Worm (Caenorhabditis elegans) whole organism, L1 larva: ENCODE data around the gene pax-2.

Experiments
- C04F5.9 ChIP-seq: sonication (generic microtip); optimal IDR thresholded peaks from 2 replicates; lab custom pipeline; 2016; ENCODE audit warnings: missing genetic modification characterization, missing compliant biosample characterization
- C16A3.4 ChIP-seq: fragments of 150-350 bp; optimal IDR thresholded peaks from 2 replicates; lab custom pipeline; 2014; ENCODE audit warnings: missing biosample characterization, missing genetic modification characterization
- C34B4.2 ChIP-seq: sonication (generic microtip); optimal IDR thresholded peaks from 2 replicates; lab custom pipeline; 2017; ENCODE audit warnings: mild to moderate bottlenecking, missing genetic modification characterization, missing compliant biosample characterization
- F16B12.6 ChIP-seq: fragments of 150-350 bp; optimal IDR thresholded peaks from 2 replicates; lab custom pipeline; 2014; ENCODE audit warnings: missing biosample characterization, missing genetic modification characterization
- Y116A8C.19 ChIP-seq: sonication (generic microtip); optimal IDR thresholded peaks from 2 replicates; lab custom pipeline; 2016; ENCODE audit warnings: missing compliant biosample characterization, missing genetic modification characterization, borderline replicate concordance
- alr-1 ChIP-seq: fragments of 200-800 bp; sonication (Bioruptor generic); optimal IDR thresholded peaks from 2 replicates; lab custom pipeline; 2018; ENCODE audit warnings: borderline replicate concordance, mild to moderate bottlenecking, missing genetic modification characterization, missing compliant biosample characterization
- aly-2 ChIP-seq: fragments of 150-350 bp; optimal IDR thresholded peaks from 2 replicates; lab custom pipeline; 2014; ENCODE audit warnings: missing biosample characterization, missing genetic modification characterization
- ceh-63 ChIP-seq: fragments of 200-800 bp; sonication (Bioruptor generic); optimal IDR thresholded peaks from 2 replicates; lab custom pipeline; 2018; ENCODE audit warnings: mild to moderate bottlenecking, missing genetic modification characterization, missing compliant biosample characterization
- ceh-8 ChIP-seq: fragments of 200-800 bp; sonication (Bioruptor generic); optimal IDR thresholded peaks from 2 replicates; lab custom pipeline; 2018; ENCODE audit warnings: mild to moderate bottlenecking, missing genetic modification characterization, moderate library complexity, missing compliant biosample characterization
- ceh-82 ChIP-seq, 3 experiments: fragments of 150-350 bp in 1 of 3; sonication (generic microtip) in 2 of 3; optimal IDR thresholded peaks; 2 replicates each; lab custom pipeline; 2014 to 2017; ENCODE audit warnings: missing biosample characterization in 3 of 3, missing genetic modification characterization in 3 of 3
- ces-1 ChIP-seq: fragments of 150-350 bp; optimal IDR thresholded peaks from 2 replicates; lab custom pipeline; 2014; ENCODE audit warnings: missing biosample characterization, missing genetic modification reagents, missing genetic modification characterization
- dsc-1 ChIP-seq: sonication (generic microtip); optimal IDR thresholded peaks from 2 replicates; lab custom pipeline; 2016; ENCODE audit warnings: mild to moderate bottlenecking, missing genetic modification characterization, missing compliant biosample characterization
- efl-3 ChIP-seq: fragments of 200-800 bp; sonication (Bioruptor generic); optimal IDR thresholded peaks from 2 replicates; lab custom pipeline; 2018; ENCODE audit warnings: mild to moderate bottlenecking, missing genetic modification characterization, missing compliant biosample characterization
- egl-13 ChIP-seq: sonication (generic microtip); optimal IDR thresholded peaks from 2 replicates; lab custom pipeline; 2016; ENCODE audit warnings: missing genotype, missing genetic modification reagents, missing genetic modification characterization, missing compliant biosample characterization
- egl-27 ChIP-seq, 2 experiments: fragments of 150-350 bp in 1 of 2; sonication (generic microtip); optimal IDR thresholded peaks; 3 replicates each; lab custom pipeline; 2017 to 2018; ENCODE audit warnings: missing biosample characterization in 2 of 2, missing genetic modification characterization in 2 of 2, missing genetic modification reagents in 2 of 2
- elt-2 ChIP-seq: sonication (generic microtip); optimal IDR thresholded peaks from 2 replicates; lab custom pipeline; 2016; ENCODE audit warnings: missing genetic modification characterization, mild to moderate bottlenecking, inconsistent platforms, missing compliant biosample characterization, missing genetic modification reagents
- fkh-4 ChIP-seq: sonication (generic microtip); optimal IDR thresholded peaks from 2 replicates; lab custom pipeline; 2016; ENCODE audit warnings: missing compliant biosample characterization, missing genetic modification characterization, borderline replicate concordance
- fkh-8 ChIP-seq: sonication (generic microtip); optimal IDR thresholded peaks from 2 replicates; lab custom pipeline; 2016; ENCODE audit warnings: mild to moderate bottlenecking, missing genetic modification characterization, missing compliant biosample characterization
- grh-1 ChIP-seq: fragments of 200-800 bp; sonication (Bioruptor generic); IDR thresholded peaks from 2 replicates; pipeline ENCODE4 v1.3.6; 2022; ENCODE audit warnings: missing genetic modification reagents, missing genetic modification characterization, missing compliant biosample characterization
- hlh-17 ChIP-seq: fragments of 200-800 bp; sonication (Bioruptor generic); optimal IDR thresholded peaks from 2 replicates; lab custom pipeline; 2018; ENCODE audit warnings: missing genetic modification characterization, mild to moderate bottlenecking, missing compliant biosample characterization, moderate library complexity, borderline replicate concordance
- hpl-2 ChIP-seq: fragments of 150-350 bp; optimal IDR thresholded peaks from 2 replicates; lab custom pipeline; 2014; ENCODE audit warnings: missing biosample characterization, missing genetic modification reagents, missing genetic modification characterization
- isw-1 ChIP-seq: fragments of 200-800 bp; sonication (Bioruptor generic); IDR thresholded peaks from 2 replicates; pipeline ENCODE4 v1.3.6; 2022; ENCODE audit warnings: missing genetic modification characterization, missing compliant biosample characterization
- jun-1 ChIP-seq: fragments of 150-350 bp; optimal IDR thresholded peaks from 2 replicates; lab custom pipeline; 2014; ENCODE audit warnings: missing biosample characterization, missing genetic modification reagents, missing genetic modification characterization
- lin-14 ChIP-seq: fragments of 200-800 bp; sonication (Bioruptor generic); optimal IDR thresholded peaks from 2 replicates; lab custom pipeline; 2018; ENCODE audit warnings: mild to moderate bottlenecking, missing genetic modification characterization, moderate library complexity, missing compliant biosample characterization
- lin-35 ChIP-seq, 2 experiments: fragments of 150-350 bp; optimal IDR thresholded peaks; 2 replicates each; lab custom pipeline; 2014; ENCODE audit warnings: missing biosample characterization in 2 of 2, missing genetic modification characterization in 2 of 2, missing genetic modification reagents in 2 of 2
- lir-3 ChIP-seq: sonication (generic microtip); optimal IDR thresholded peaks from 2 replicates; lab custom pipeline; 2016; ENCODE audit warnings: mild to moderate bottlenecking, missing genetic modification characterization, moderate library complexity, missing compliant biosample characterization; ENCODE audit not compliant: poor library complexity
- mab-9 ChIP-seq: fragments of 200-800 bp; sonication (Bioruptor generic); IDR thresholded peaks from 2 replicates; pipeline ENCODE4 v1.3.6; 2022; ENCODE audit warnings: missing genetic modification reagents, missing genetic modification characterization, missing compliant biosample characterization
- mef-2 ChIP-seq: fragments of 150-350 bp; optimal IDR thresholded peaks from 2 replicates; lab custom pipeline; 2014; ENCODE audit warnings: missing biosample characterization, missing genetic modification characterization
- nhr-11 ChIP-seq: fragments of 150-350 bp; optimal IDR thresholded peaks from 2 replicates; lab custom pipeline; 2014; ENCODE audit warnings: missing biosample characterization, missing genetic modification characterization
- nhr-12 ChIP-seq: sonication (generic microtip); optimal IDR thresholded peaks from 2 replicates; lab custom pipeline; 2017; ENCODE audit warnings: missing biosample characterization, missing genetic modification characterization
- nhr-19 ChIP-seq: fragments of 200-800 bp; sonication (Bioruptor generic); conservative IDR thresholded peaks from 2 replicates; pipeline ENCODE4 v1.3.6; 2022; ENCODE audit warnings: missing genetic modification characterization, missing compliant biosample characterization
- nhr-20 ChIP-seq: sonication (generic microtip); optimal IDR thresholded peaks from 2 replicates; lab custom pipeline; 2016; ENCODE audit warnings: mild to moderate bottlenecking, missing genetic modification characterization, missing compliant biosample characterization
- nhr-237 ChIP-seq: fragments of 150-350 bp; optimal IDR thresholded peaks from 2 replicates; lab custom pipeline; 2014; ENCODE audit warnings: missing biosample characterization, missing genetic modification characterization
- nhr-28 ChIP-seq: fragments of 150-350 bp; optimal IDR thresholded peaks from 2 replicates; lab custom pipeline; 2014; ENCODE audit warnings: missing biosample characterization, missing genetic modification characterization
- nhr-76 ChIP-seq: sonication (generic microtip); optimal IDR thresholded peaks from 2 replicates; lab custom pipeline; 2017; ENCODE audit warnings: missing biosample characterization, missing genetic modification characterization
- nhr-77 ChIP-seq: fragments of 150-350 bp; optimal IDR thresholded peaks from 2 replicates; lab custom pipeline; 2014; ENCODE audit warnings: missing biosample characterization, missing genetic modification characterization
- nhr-90 ChIP-seq: sonication (generic microtip); optimal IDR thresholded peaks from 2 replicates; lab custom pipeline; 2016; ENCODE audit warnings: mild to moderate bottlenecking, missing genetic modification characterization, missing compliant biosample characterization; ENCODE audit not compliant: poor library complexity
- pax-3 ChIP-seq: fragments of 200-800 bp; sonication (Bioruptor generic); optimal IDR thresholded peaks from 2 replicates; lab custom pipeline; 2018; ENCODE audit warnings: mild to moderate bottlenecking, missing genetic modification characterization, moderate library complexity, missing compliant biosample characterization
- rnt-1 ChIP-seq: sonication (generic microtip); optimal IDR thresholded peaks from 2 replicates; lab custom pipeline; 2016; ENCODE audit warnings: mild to moderate bottlenecking, missing genetic modification characterization, moderate library complexity, missing compliant biosample characterization
- skn-1 ChIP-seq: fragments of 150-350 bp; optimal IDR thresholded peaks from 2 replicates; lab custom pipeline; 2014; ENCODE audit warnings: missing biosample characterization, missing genetic modification characterization
- snu-23 ChIP-seq: sonication (generic microtip); optimal IDR thresholded peaks from 2 replicates; lab custom pipeline; 2016; ENCODE audit warnings: missing genetic modification characterization, missing compliant biosample characterization
- sox-4 ChIP-seq: sonication (generic microtip); optimal IDR thresholded peaks from 2 replicates; lab custom pipeline; 2016; ENCODE audit warnings: missing genetic modification characterization, missing compliant biosample characterization
- sup-37 ChIP-seq: fragments of 200-800 bp; sonication (Bioruptor generic); optimal IDR thresholded peaks from 2 replicates; lab custom pipeline; 2018; ENCODE audit warnings: mild to moderate bottlenecking, missing genetic modification characterization, missing compliant biosample characterization
- swsn-7 ChIP-seq: sonication (generic microtip); optimal IDR thresholded peaks from 2 replicates; lab custom pipeline; 2016; ENCODE audit warnings: missing genetic modification characterization, missing compliant biosample characterization
- tlp-1 ChIP-seq: fragments of 150-350 bp; optimal IDR thresholded peaks from 2 replicates; lab custom pipeline; 2014; ENCODE audit warnings: missing biosample characterization, missing genetic modification characterization
- unc-130 ChIP-seq: fragments of 150-350 bp; optimal IDR thresholded peaks from 2 replicates; lab custom pipeline; 2017; ENCODE audit warnings: missing biosample characterization, missing genetic modification characterization, inconsistent platforms
- unc-86 ChIP-seq: sonication (generic microtip); optimal IDR thresholded peaks from 2 replicates; lab custom pipeline; 2016; ENCODE audit warnings: missing genetic modification characterization, missing compliant biosample characterization
- xbp-1 ChIP-seq: sonication (generic microtip); optimal IDR thresholded peaks from 2 replicates; lab custom pipeline; 2016; ENCODE audit warnings: missing genetic modification characterization, missing compliant biosample characterization
- zag-1 ChIP-seq: fragments of 150-350 bp; optimal IDR thresholded peaks from 2 replicates; lab custom pipeline; 2014; ENCODE audit warnings: missing biosample characterization, missing genetic modification characterization
- zip-4 ChIP-seq: fragments of 200-800 bp; sonication (Bioruptor generic); optimal IDR thresholded peaks from 2 replicates; lab custom pipeline; 2018; ENCODE audit warnings: mild to moderate bottlenecking, missing genetic modification characterization, moderate library complexity, missing compliant biosample characterization

The pax-2 gene

DNA sequence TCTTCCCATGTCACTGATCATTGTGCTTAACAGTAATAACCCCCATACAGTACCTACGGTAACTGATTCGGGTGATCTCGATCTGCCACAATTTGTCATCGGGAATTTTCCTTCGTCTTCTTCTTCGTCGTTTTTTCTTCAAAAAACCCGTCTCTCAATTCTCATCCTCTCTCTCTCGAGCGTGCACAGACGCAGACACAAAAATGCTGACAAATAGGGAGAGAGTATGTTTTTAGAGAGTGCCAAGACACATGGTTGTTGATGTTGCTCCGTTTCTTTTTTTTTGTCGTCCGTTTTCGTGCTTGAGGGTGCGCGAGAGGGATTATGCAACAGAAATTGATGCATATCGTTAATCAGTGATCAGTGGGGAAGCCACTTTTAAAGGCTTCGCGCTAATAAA is 11.2 kb upstream of the pax-2 start (continued):
- TF ChIP-seq aly-2 (tag; lab: Kevin White, UChicago) (no peak), hpl-2 (GFP tag; lab: Kevin White, UChicago) (no peak), xbp-1 (tag; lab: Kevin White, UChicago) (peak; percentile 10), lir-3 (no peak), nhr-12 (tag; lab: Kevin White, UChicago) (no peak), fkh-8 (tag; lab: Kevin White, UChicago) (peak; percentile 73), F16B12.6 (peak; percentile 39), unc-130 (tag; lab: Kevin White, UChicago) (no peak), pax-3 (peak; percentile 7), ces-1 (GFP tag; lab: Kevin White, UChicago) (no peak), swsn-7 (tag; lab: Kevin White, UChicago) (peak; percentile 54), mef-2 (tag; lab: Kevin White, UChicago) (no peak), isw-1 (GFP tag; lab: Robert Waterston, UW) (no peak), ceh-82 (tag; optimal IDR thresholded peaks at IDR 0.05; lab: Kevin White, UChicago) (peak; percentile 21 to 61 (median 39)), hlh-17 (GFP tag; lab: Kevin White, UChicago) (no peak), skn-1 (tag; lab: Kevin White, UChicago) (peak; percentile 100), efl-3 (GFP tag; lab: Kevin White, UChicago) (no peak), nhr-77 (tag; lab: Kevin White, UChicago) (peak; percentile 52), lin-14 (GFP tag; lab: Kevin White, UChicago) (peak; percentile 88), nhr-11 (tag; lab: Kevin White, UChicago) (no peak), elt-2 (tag; lab: Kevin White, UChicago) (no peak), rnt-1 (tag; lab: Kevin White, UChicago) (peak; percentile 43), zag-1 (tag; lab: Kevin White, UChicago) (no peak), Y116A8C.19 (tag; lab: Kevin White, UChicago) (no peak), jun-1 (tag; lab: Kevin White, UChicago) (peak; percentile 11), dsc-1 (tag; lab: Kevin White, UChicago) (peak; percentile 5), unc-86 (tag; lab: Kevin White, UChicago) (no peak), C34B4.2 (tag; lab: Kevin White, UChicago) (no peak), egl-13 (tag; lab: Kevin White, UChicago) (no peak), egl-27 (tag; optimal IDR thresholded peaks at IDR 0.05; lab: Kevin White, UChicago) (no peak), lin-35 (GFP tag; optimal IDR thresholded peaks at IDR 0.05; lab: Kevin White, UChicago) (peak; percentile 49 to 68), mab-9 (GFP tag; lab: Robert Waterston, UW) (no peak), C16A3.4 (tag; lab: Kevin White, UChicago) (peak; percentile 51), nhr-19 (GFP tag; lab: Robert Waterston, UW) (peak; percentile 34), nhr-237 (peak; percentile 18), nhr-90 (tag; lab: Kevin White, UChicago) (peak; percentile 29), nhr-20 (tag; lab: Kevin White, UChicago) (peak; percentile 72), nhr-76 (tag; lab: Kevin White, UChicago) (no peak), nhr-28 (tag; lab: Kevin White, UChicago) (no peak), ceh-8 (GFP tag; lab: Kevin White, UChicago) (no peak)

DNA sequence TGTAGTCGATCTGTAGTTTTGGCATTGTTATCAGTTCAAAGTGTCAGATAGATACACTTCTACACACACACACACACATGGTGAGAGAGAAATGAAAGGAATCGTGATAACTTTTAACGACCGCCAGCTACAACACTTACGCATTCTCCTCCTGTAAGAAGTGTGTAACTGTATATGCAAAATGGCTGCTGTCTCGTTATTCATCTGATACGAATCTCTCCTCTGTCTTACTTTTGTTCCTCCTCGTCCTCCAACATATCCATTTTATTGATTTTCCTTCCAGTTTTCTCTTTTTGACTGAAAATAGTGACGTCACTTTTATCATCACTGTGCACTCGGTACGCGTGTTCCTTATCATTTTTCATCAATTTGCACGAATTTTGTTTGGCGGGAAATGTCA is 8.6 kb upstream of the pax-2 start:
- TF ChIP-seq ces-1 (GFP tag; lab: Kevin White, UChicago) (no peak), grh-1 (no peak), tlp-1 (no peak), mab-9 (GFP tag; lab: Robert Waterston, UW) (no peak), C04F5.9 (tag; lab: Kevin White, UChicago) (no peak), swsn-7 (tag; lab: Kevin White, UChicago) (no peak), xbp-1 (tag; lab: Kevin White, UChicago) (no peak), ceh-63 (GFP tag; lab: Kevin White, UChicago) (no peak), sup-37 (GFP tag; lab: Kevin White, UChicago) (no peak), lin-35 (GFP tag; optimal IDR thresholded peaks at IDR 0.05; lab: Kevin White, UChicago) (peak in 1 of 2 experiments; percentile 12), alr-1 (no peak), ceh-82 (tag; optimal IDR thresholded peaks at IDR 0.05; lab: Kevin White, UChicago) (no peak), nhr-12 (tag; lab: Kevin White, UChicago) (no peak), nhr-77 (tag; lab: Kevin White, UChicago) (no peak), nhr-20 (tag; lab: Kevin White, UChicago) (peak; percentile 11), fkh-4 (no peak), sox-4 (tag; lab: Kevin White, UChicago) (no peak), nhr-19 (GFP tag; lab: Robert Waterston, UW) (no peak), zip-4 (GFP tag; lab: Kevin White, UChicago) (no peak), elt-2 (tag; lab: Kevin White, UChicago) (peak; percentile 68), snu-23 (GFP tag; lab: Kevin White, UChicago) (no peak), nhr-11 (tag; lab: Kevin White, UChicago) (no peak)
